Worm (Caenorhabditis elegans) whole organism, mixed stage, embryonic: ENCODE data around the gene srbc-7.

Source experiments
- bed-3 ChIP-seq: fragments of 200-800 bp; sonication (Bioruptor generic); optimal IDR thresholded peaks from 3 replicates; lab custom pipeline; 2018; ENCODE audit warnings: mild to moderate bottlenecking, missing genetic modification characterization, moderate library complexity, missing compliant biosample characterization
- blmp-1 ChIP-seq: fragments of 150-350 bp; optimal IDR thresholded peaks from 2 replicates; lab custom pipeline; 2014; ENCODE audit warnings: missing biosample characterization, missing genetic modification characterization
- ceh-39 ChIP-seq: fragments of 150-350 bp; optimal IDR thresholded peaks from 2 replicates; lab custom pipeline; 2014; ENCODE audit warnings: missing biosample characterization, missing genetic modification characterization
- ces-1 ChIP-seq: fragments of 150-350 bp; optimal IDR thresholded peaks from 2 replicates; lab custom pipeline; 2014; ENCODE audit warnings: missing biosample characterization, missing genetic modification reagents, missing genetic modification characterization
- cnd-1 ChIP-seq: fragments of 200-800 bp; sonication (Bioruptor generic); optimal IDR thresholded peaks from 2 replicates; lab custom pipeline; 2018; ENCODE audit warnings: mild to moderate bottlenecking, missing genetic modification characterization, missing compliant biosample characterization
- elt-1 ChIP-seq: sonication (generic microtip); optimal IDR thresholded peaks from 2 replicates; lab custom pipeline; 2017; ENCODE audit warnings: missing genetic modification characterization, mild to moderate bottlenecking, missing compliant biosample characterization, antibody characterized with exemption, moderate library complexity, borderline replicate concordance; ENCODE audit not compliant: insufficient read depth
- flh-1 ChIP-seq: fragments of 200-800 bp; sonication (Bioruptor generic); optimal IDR thresholded peaks from 2 replicates; lab custom pipeline; 2018; ENCODE audit warnings: mild to moderate bottlenecking, missing genetic modification characterization, moderate library complexity, missing compliant biosample characterization
- hlh-1 ChIP-seq: fragments of 150-350 bp; optimal IDR thresholded peaks from 2 replicates; lab custom pipeline; 2014; ENCODE audit warnings: missing biosample characterization, missing genetic modification reagents, missing genetic modification characterization
- lin-13 ChIP-seq: fragments of 150-350 bp; optimal IDR thresholded peaks from 2 replicates; lab custom pipeline; 2014; ENCODE audit warnings: missing biosample characterization, missing genetic modification characterization
- lin-32 ChIP-seq: fragments of 200-800 bp; sonication (Bioruptor generic); optimal IDR thresholded peaks from 2 replicates; lab custom pipeline; 2018; ENCODE audit warnings: mild to moderate bottlenecking, missing genetic modification characterization, missing compliant biosample characterization
- lsy-2 ChIP-seq: fragments of 150-350 bp; optimal IDR thresholded peaks from 2 replicates; lab custom pipeline; 2014; ENCODE audit warnings: missing biosample characterization, missing genetic modification characterization
- mab-5 ChIP-seq: fragments of 150-350 bp; optimal IDR thresholded peaks from 2 replicates; lab custom pipeline; 2014; ENCODE audit warnings: missing biosample characterization, missing genetic modification characterization
- mep-1 ChIP-seq: fragments of 150-350 bp; optimal IDR thresholded peaks from 2 replicates; lab custom pipeline; 2017; ENCODE audit warnings: missing biosample characterization, missing genetic modification reagents, missing genetic modification characterization, inconsistent platforms
- mls-2 ChIP-seq: sonication (generic microtip); optimal IDR thresholded peaks from 2 replicates; lab custom pipeline; 2016; ENCODE audit warnings: mild to moderate bottlenecking, missing genetic modification characterization, moderate library complexity, missing compliant biosample characterization
- nhr-12 ChIP-seq: fragments of 150-350 bp; optimal IDR thresholded peaks from 2 replicates; lab custom pipeline; 2014; ENCODE audit warnings: missing biosample characterization, missing genetic modification characterization
- nhr-2 ChIP-seq: fragments of 150-350 bp; optimal IDR thresholded peaks from 2 replicates; lab custom pipeline; 2014; ENCODE audit warnings: missing biosample characterization, missing genetic modification characterization
- nhr-237 ChIP-seq: fragments of 150-350 bp; optimal IDR thresholded peaks from 2 replicates; lab custom pipeline; 2014; ENCODE audit warnings: missing biosample characterization, missing genetic modification characterization
- nhr-28 ChIP-seq: fragments of 150-350 bp; optimal IDR thresholded peaks from 2 replicates; lab custom pipeline; 2014; ENCODE audit warnings: missing biosample characterization, missing genetic modification characterization
- sem-2 ChIP-seq: fragments of 200-800 bp; sonication (Bioruptor generic); optimal IDR thresholded peaks from 2 replicates; lab custom pipeline; 2018; ENCODE audit warnings: mild to moderate bottlenecking, missing genetic modification characterization, missing compliant biosample characterization
- snpc-4 ChIP-seq: fragments of 150-350 bp; optimal IDR thresholded peaks from 2 replicates; lab custom pipeline; 2014; ENCODE audit warnings: missing biosample characterization, missing genetic modification characterization
- sptf-1 ChIP-seq: sonication (generic microtip); optimal IDR thresholded peaks from 2 replicates; lab custom pipeline; 2017; ENCODE audit warnings: mild to moderate bottlenecking, missing genetic modification characterization, moderate library complexity, missing compliant biosample characterization
- tbx-8 ChIP-seq: fragments of 200-800 bp; sonication (Bioruptor generic); optimal IDR thresholded peaks from 2 replicates; lab custom pipeline; 2018; ENCODE audit warnings: mild to moderate bottlenecking, missing genetic modification characterization, moderate library complexity, missing compliant biosample characterization
- unc-120 ChIP-seq: sonication (generic microtip); optimal IDR thresholded peaks from 2 replicates; lab custom pipeline; 2017; ENCODE audit warnings: missing genetic modification characterization, missing compliant biosample characterization; ENCODE audit not compliant: poor library complexity, severe bottlenecking
- unc-39 ChIP-seq: fragments of 150-350 bp; optimal IDR thresholded peaks from 2 replicates; lab custom pipeline; 2014; ENCODE audit warnings: missing biosample characterization, missing genetic modification characterization
- unc-62 ChIP-seq: fragments of 150-350 bp; optimal IDR thresholded peaks from 2 replicates; lab custom pipeline; 2014; ENCODE audit warnings: missing biosample characterization, missing genetic modification reagents, missing genetic modification characterization
- ztf-11 ChIP-seq: fragments of 150-350 bp; optimal IDR thresholded peaks from 2 replicates; lab custom pipeline; 2014; ENCODE audit warnings: missing biosample characterization, missing genetic modification characterization

srbc-7 gene

DNA sequence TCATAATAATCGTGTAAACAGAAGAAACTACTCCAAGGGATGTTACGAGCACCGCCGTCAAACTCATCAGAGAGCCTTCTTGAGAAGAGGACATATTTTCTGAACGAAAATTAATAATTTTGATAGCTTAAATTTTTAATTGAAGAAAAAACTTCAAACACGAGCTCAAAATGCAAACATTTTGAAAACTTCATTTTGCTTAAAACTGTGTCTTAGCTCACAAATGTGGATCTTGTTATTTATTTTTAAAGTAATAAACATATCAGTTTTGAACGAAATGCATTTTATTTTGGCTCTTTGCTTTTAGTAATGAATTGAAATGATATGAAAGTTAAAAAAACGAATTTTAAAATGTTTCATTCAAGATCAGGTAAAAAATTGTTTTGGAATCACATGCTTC lies at the start of gene srbc-7:
Gene srbc-7 (minus strand): TSS at position 101 of the 400 bp plus-strand sequence.
- no peak for TF ChIP-seq ztf-11 (tag; lab: Kevin White, UChicago)
- TF ChIP-seq blmp-1 (tag; lab: Kevin White, UChicago) = no peak
- TF ChIP-seq lin-13 (tag; lab: Kevin White, UChicago) = no peak
- no peak for TF ChIP-seq lsy-2
- no peak for TF ChIP-seq hlh-1 (tag; lab: Kevin White, UChicago)
- TF ChIP-seq sem-2 (GFP tag; lab: Kevin White, UChicago) = no peak
- no peak for TF ChIP-seq unc-120 (tag; lab: Kevin White, UChicago)
- no peak for TF ChIP-seq snpc-4 (tag; lab: Kevin White, UChicago)
- no peak for TF ChIP-seq nhr-2 (tag; lab: Kevin White, UChicago)

DNA sequence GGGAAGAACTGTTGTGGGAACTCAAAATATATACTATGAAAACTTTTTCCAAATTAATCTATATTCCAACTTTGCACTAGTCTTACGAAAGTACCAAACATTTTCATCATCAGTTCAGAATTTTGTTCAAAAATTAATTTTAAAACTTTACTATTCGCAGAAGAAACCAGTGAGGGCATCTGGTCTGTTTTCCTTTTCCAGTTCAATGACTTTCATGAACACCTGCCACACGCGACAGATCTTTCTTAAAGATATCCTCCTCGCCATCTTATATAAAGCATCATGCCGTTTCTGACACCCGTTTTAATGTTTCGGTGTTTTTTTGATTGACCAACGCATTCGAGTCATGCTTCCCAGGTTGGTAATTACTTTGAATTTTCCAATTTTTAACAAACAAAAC lies 45.5 kb upstream of the srbc-7 start, which contains the start of gene C54F6.3:
Gene C54F6.3 (plus strand): TSS at position 301 of the 400 bp plus-strand sequence.
- TF ChIP-seq elt-1 (tag; lab: Kevin White, UChicago) = no peak
- no peak for TF ChIP-seq ztf-11 (tag; lab: Kevin White, UChicago)
- no peak for TF ChIP-seq nhr-28 (tag; lab: Kevin White, UChicago)
- no peak for TF ChIP-seq ceh-39 (tag; lab: Kevin White, UChicago)
- TF ChIP-seq mep-1 = no peak
- no peak for TF ChIP-seq unc-120 (tag; lab: Kevin White, UChicago)
- TF ChIP-seq nhr-237 (tag; lab: Kevin White, UChicago) = no peak
- TF ChIP-seq nhr-2 (tag; lab: Kevin White, UChicago) = no peak

- TF ChIP-seq cnd-1 (tag; lab: Kevin White, UChicago) = no peak
These were observed 42.4 kb upstream of the srbc-7 start, which contains the start of gene swt-2 for ce11 chrV:7529840-7530239. TSS of gene swt-2 (plus strand) at chrV:7530140.

ce11 chrV:7528816-7529215 lies 41.4 kb upstream of the srbc-7 start, which contains the start of gene C54F6.5:
TSS of gene C54F6.5 (plus strand) at chrV:7529116.
- TF ChIP-seq mls-2 (tag; lab: Kevin White, UChicago) = no peak
- no peak for TF ChIP-seq ceh-39 (tag; lab: Kevin White, UChicago)
- TF ChIP-seq ces-1 (GFP tag; lab: Kevin White, UChicago) = no peak
- no peak for TF ChIP-seq lsy-2
- TF ChIP-seq flh-1 (GFP tag; lab: Kevin White, UChicago) = no peak
- no peak for TF ChIP-seq sptf-1 (tag; lab: Kevin White, UChicago)
- no peak for TF ChIP-seq unc-39 (tag; lab: Kevin White, UChicago)
- TF ChIP-seq mab-5 (tag; lab: Kevin White, UChicago) = no peak
- TF ChIP-seq sem-2 (GFP tag; lab: Kevin White, UChicago) = no peak
- TF ChIP-seq blmp-1 (tag; lab: Kevin White, UChicago) = no peak
- no peak for TF ChIP-seq unc-120 (tag; lab: Kevin White, UChicago)
- no peak for TF ChIP-seq cnd-1 (tag; lab: Kevin White, UChicago)
- no peak for TF ChIP-seq mep-1
- TF ChIP-seq tbx-8 (GFP tag; lab: Kevin White, UChicago) = no peak
- TF ChIP-seq unc-62 (GFP tag; lab: Kevin White, UChicago) = no peak
- TF ChIP-seq hlh-1 (tag; lab: Kevin White, UChicago) = no peak
- TF ChIP-seq nhr-28 (tag; lab: Kevin White, UChicago) = no peak
- TF ChIP-seq lin-13 (tag; lab: Kevin White, UChicago) = no peak
- TF ChIP-seq nhr-12 (tag; lab: Kevin White, UChicago) = no peak
- no peak for TF ChIP-seq bed-3 (GFP tag; lab: Kevin White, UChicago)
- TF ChIP-seq, all 35 proteins: peak for 0

- TF ChIP-seq hlh-1 (tag; lab: Kevin White, UChicago) (no peak), lin-13 (tag; lab: Kevin White, UChicago) (no peak), blmp-1 (tag; lab: Kevin White, UChicago) (no peak), unc-62 (GFP tag; lab: Kevin White, UChicago) (no peak), nhr-2 (tag; lab: Kevin White, UChicago) (no peak), mab-5 (tag; lab: Kevin White, UChicago) (no peak), snpc-4 (tag; lab: Kevin White, UChicago) (no peak), elt-1 (tag; lab: Kevin White, UChicago) (no peak), lsy-2 (no peak)
These were observed 39.7 kb upstream of the srbc-7 start, which contains the start of gene C54F6.17 for ce11 chrV:7527153-7527552. TSS of gene C54F6.17 (plus strand) at chrV:7527453.

DNA sequence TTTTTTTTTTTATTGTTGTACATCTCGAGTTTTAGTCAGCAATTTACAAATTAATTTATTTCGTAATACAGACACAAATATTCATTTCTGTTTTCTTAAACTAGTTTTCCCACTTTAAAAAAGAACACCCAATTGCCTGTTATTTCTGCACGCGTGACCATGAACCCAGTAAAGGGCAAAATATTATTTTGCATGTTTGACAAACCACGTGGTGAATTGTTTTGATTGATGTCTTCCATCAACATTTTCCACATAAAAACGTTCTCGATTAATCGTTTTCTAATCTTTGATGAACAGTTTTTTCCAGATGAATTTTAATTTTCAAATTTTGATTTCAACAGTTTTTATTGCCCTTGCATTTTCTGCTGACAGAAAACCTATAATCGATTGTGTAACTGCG lies 38.3 kb upstream of the srbc-7 start, which contains the start of gene C54F6.18:
Gene C54F6.18 (plus strand): TSS at position 301 of the 400 bp plus-strand sequence.
- TF ChIP-seq snpc-4 (tag; lab: Kevin White, UChicago) (no peak), hlh-1 (tag; lab: Kevin White, UChicago) (no peak), flh-1 (GFP tag; lab: Kevin White, UChicago) (no peak), nhr-12 (tag; lab: Kevin White, UChicago) (no peak), unc-39 (tag; lab: Kevin White, UChicago) (no peak), bed-3 (GFP tag; lab: Kevin White, UChicago) (no peak), lin-32 (GFP tag; lab: Kevin White, UChicago) (no peak), ztf-11 (tag; lab: Kevin White, UChicago) (no peak), mep-1 (no peak), mls-2 (tag; lab: Kevin White, UChicago) (no peak), ceh-39 (tag; lab: Kevin White, UChicago) (no peak), cnd-1 (tag; lab: Kevin White, UChicago) (no peak)
- TF ChIP-seq, all 35 proteins: peak for 0
